Fruit fly (Drosophila melanogaster) whole organism, embryonic: ENCODE results near the gene CG13457.

Experiments used
- Adf1 ChIP-seq: fragments of 200-800 bp; sonication (Bioruptor generic); IDR thresholded peaks from 2 replicates; pipeline ENCODE4 v1.3.6; 2022; ENCODE audit warnings: missing biosample characterization, missing genetic modification characterization
- CG13296 ChIP-seq: fragments of 200-800 bp; sonication (Bioruptor generic); optimal IDR thresholded peaks from 3 replicates; lab custom pipeline; 2018; ENCODE audit warnings: missing biosample characterization, mild to moderate bottlenecking, missing genetic modification characterization
- CG14860 ChIP-seq: fragments of 200-800 bp; sonication (Bioruptor generic); IDR thresholded peaks from 3 replicates; pipeline ENCODE4 v1.3.6; 2022; ENCODE audit warnings: missing biosample characterization, missing genetic modification characterization; ENCODE audit not compliant: partially characterized antibody
- CG2199 ChIP-seq: fragments of 200-800 bp; sonication (Bioruptor generic); IDR thresholded peaks from 3 replicates; pipeline ENCODE4 v1.3.6; 2022; ENCODE audit warnings: missing biosample characterization, missing genetic modification characterization
- CG2889 ChIP-seq: fragments of 200-800 bp; sonication (Bioruptor generic); IDR thresholded peaks from 3 replicates; pipeline ENCODE4 v1.3.6; 2022; ENCODE audit warnings: missing biosample characterization, missing genetic modification characterization
- CG31365 ChIP-seq: fragments of 200-800 bp; sonication (Bioruptor generic); optimal IDR thresholded peaks from 2 replicates; lab custom pipeline; 2018; ENCODE audit warnings: missing biosample characterization, mild to moderate bottlenecking, missing genetic modification characterization
- CG32767 ChIP-seq: fragments of 200-800 bp; sonication (Bioruptor generic); IDR thresholded peaks from 2 replicates; pipeline ENCODE4 v1.3.6; 2022; ENCODE audit warnings: missing biosample characterization, missing genetic modification characterization
- CG34224 ChIP-seq: fragments of 200-800 bp; sonication (Bioruptor generic); IDR thresholded peaks from 3 replicates; pipeline ENCODE4 v1.3.6; 2022; ENCODE audit warnings: missing biosample characterization, missing genetic modification characterization; ENCODE audit not compliant: partially characterized antibody
- CG3726 ChIP-seq: fragments of 200-800 bp; sonication (Bioruptor generic); IDR thresholded peaks from 3 replicates; pipeline ENCODE4, ENCODE4 v1.3.6; 2022; ENCODE audit warnings: missing biosample characterization, missing genetic modification characterization
- CG4360 ChIP-seq: fragments of 200-800 bp; sonication (Bioruptor generic); IDR thresholded peaks from 2 replicates; pipeline ENCODE4 v1.3.6; 2022; ENCODE audit warnings: missing biosample characterization, missing genetic modification characterization
- CG43689 ChIP-seq: fragments of 200-800 bp; sonication (Bioruptor generic); IDR thresholded peaks from 2 replicates; pipeline ENCODE4 v1.3.6; 2022; ENCODE audit warnings: missing biosample characterization, missing genetic modification characterization
- CG6175 ChIP-seq: fragments of 200-800 bp; sonication (Bioruptor generic); IDR thresholded peaks from 3 replicates; pipeline ENCODE4 v1.3.6; 2022; ENCODE audit warnings: missing biosample characterization, missing genetic modification characterization
- CG6689 ChIP-seq: fragments of 200-800 bp; sonication (Bioruptor generic); IDR thresholded peaks from 2 replicates; pipeline ENCODE4 v1.3.6; 2022; ENCODE audit warnings: missing biosample characterization, missing genetic modification characterization
- CG6854 ChIP-seq: fragments of 200-800 bp; sonication (Bioruptor generic); optimal IDR thresholded peaks from 3 replicates; lab custom pipeline; 2017; ENCODE audit warnings: missing biosample characterization, mild to moderate bottlenecking, missing genetic modification characterization
- CG9609 ChIP-seq: fragments of 200-800 bp; sonication (Bioruptor generic); optimal IDR thresholded peaks from 3 replicates; lab custom pipeline; 2016; ENCODE audit warnings: missing biosample characterization, missing genetic modification characterization
- CG9727 ChIP-seq: fragments of 200-800 bp; sonication (Bioruptor generic); optimal IDR thresholded peaks from 3 replicates; lab custom pipeline; 2017; ENCODE audit warnings: missing biosample characterization, mild to moderate bottlenecking, missing genetic modification characterization
- Deaf1 ChIP-seq: fragments of 200-800 bp; optimal IDR thresholded peaks from 3 replicates; lab custom pipeline; 2019; ENCODE audit warnings: missing biosample characterization, mild to moderate bottlenecking, missing genetic modification characterization, moderate library complexity
- Dip2 ChIP-seq: fragments of 200-800 bp; sonication (Bioruptor generic); IDR thresholded peaks from 2 replicates; pipeline ENCODE4 v1.3.6; 2022; ENCODE audit warnings: missing biosample characterization, missing genetic modification characterization
- Doc3 ChIP-seq: fragments of 200-800 bp; sonication (Bioruptor generic); IDR thresholded peaks from 3 replicates; pipeline ENCODE4 v1.3.6; 2022; ENCODE audit warnings: missing biosample characterization, missing genetic modification characterization; ENCODE audit not compliant: partially characterized antibody
- Drgx ChIP-seq: fragments of 200-800 bp; sonication (Bioruptor generic); IDR thresholded peaks from 2 replicates; pipeline ENCODE4 v1.3.6; 2022; ENCODE audit warnings: missing biosample characterization, missing genetic modification characterization
- Med ChIP-seq: fragments of 200-800 bp; sonication (Bioruptor generic); peaks from one replicate; lab custom pipeline; 2016; ENCODE audit warnings: missing biosample characterization, missing genetic modification characterization, mild to moderate bottlenecking, inconsistent platforms, moderate library complexity
- NFAT ChIP-seq: fragments of 200-800 bp; sonication (Bioruptor generic); IDR thresholded peaks from 2 replicates; pipeline ENCODE4 v1.3.6; 2022; ENCODE audit warnings: missing biosample characterization, missing genetic modification characterization
- Opbp ChIP-seq: fragments of 200-800 bp; sonication (Bioruptor generic); IDR thresholded peaks from 3 replicates; pipeline ENCODE4 v1.3.6; 2022; ENCODE audit warnings: missing biosample characterization, missing genetic modification characterization; ENCODE audit not compliant: partially characterized antibody
- Tbp ChIP-seq: fragments of >200 bp; optimal IDR thresholded peaks from 2 replicates; lab custom pipeline; 2018; ENCODE audit warnings: missing biosample characterization, missing genetic modification characterization
- abd-A ChIP-seq: fragments of 200-800 bp; sonication (Bioruptor generic); optimal IDR thresholded peaks from 3 replicates; lab custom pipeline; 2019; ENCODE audit warnings: missing biosample characterization, mild to moderate bottlenecking, missing genetic modification characterization, moderate library complexity
- ato ChIP-seq: fragments of 200-800 bp; sonication (Bioruptor generic); IDR thresholded peaks from 2 replicates; pipeline ENCODE4 v1.3.6; 2022; ENCODE audit warnings: missing biosample characterization, missing genetic modification characterization; ENCODE audit not compliant: partially characterized antibody
- bbx ChIP-seq: fragments of 200-800 bp; sonication (Bioruptor generic); IDR thresholded peaks from 2 replicates; pipeline ENCODE4 v1.3.6; 2022; ENCODE audit warnings: missing biosample characterization, missing genetic modification characterization; ENCODE audit not compliant: partially characterized antibody
- bowl ChIP-seq: fragments of 200-800 bp; sonication (Bioruptor generic); IDR thresholded peaks from 2 replicates; pipeline ENCODE4 v1.3.6; 2022; ENCODE audit warnings: missing biosample characterization, missing genetic modification characterization
- cg ChIP-seq: fragments of 200-800 bp; sonication (Bioruptor generic); optimal IDR thresholded peaks from 3 replicates; lab custom pipeline; 2019; ENCODE audit warnings: missing biosample characterization, mild to moderate bottlenecking, missing genetic modification characterization, moderate library complexity
- chinmo ChIP-seq: fragments of 200-800 bp; sonication (Bioruptor generic); IDR thresholded peaks from 4 replicates; pipeline ENCODE4 v1.3.6; 2022; ENCODE audit warnings: missing biosample characterization, missing genetic modification characterization; ENCODE audit not compliant: partially characterized antibody
- crol ChIP-seq: fragments of 200-800 bp; sonication (Bioruptor generic); IDR thresholded peaks from 2 replicates; pipeline ENCODE4 v1.3.6; 2022; ENCODE audit warnings: missing biosample characterization, missing genetic modification characterization
- inv ChIP-seq: fragments of 200-800 bp; sonication (Bioruptor generic); IDR thresholded peaks from 2 replicates; pipeline ENCODE4 v1.3.6; 2022; ENCODE audit warnings: missing biosample characterization, missing genetic modification characterization; ENCODE audit not compliant: partially characterized antibody
- nom ChIP-seq: fragments of 200-800 bp; sonication (Bioruptor generic); optimal IDR thresholded peaks from 2 replicates; lab custom pipeline; 2017; ENCODE audit warnings: missing biosample characterization, missing genetic modification characterization, mild to moderate bottlenecking, moderate library complexity, missing genetic modification reagents
- onecut ChIP-seq: fragments of 200-800 bp; sonication (Bioruptor generic); IDR thresholded peaks from 2 replicates; pipeline ENCODE4 v1.3.6; 2022; ENCODE audit warnings: missing biosample characterization, missing genetic modification characterization
- sd ChIP-seq: fragments of 200-800 bp; sonication (Bioruptor generic); optimal IDR thresholded peaks from 3 replicates; lab custom pipeline; 2018; ENCODE audit warnings: missing biosample characterization, mild to moderate bottlenecking, missing genetic modification characterization, moderate library complexity
- ssp ChIP-seq: fragments of 200-800 bp; sonication (Bioruptor generic); IDR thresholded peaks from 2 replicates; pipeline ENCODE4 v1.3.6; 2022; ENCODE audit warnings: missing biosample characterization, missing genetic modification characterization
- tap ChIP-seq: fragments of 200-800 bp; optimal IDR thresholded peaks from 3 replicates; lab custom pipeline; 2019; ENCODE audit warnings: missing biosample characterization, mild to moderate bottlenecking, missing genetic modification characterization, moderate library complexity
- trh ChIP-seq: fragments of 200-800 bp; sonication (Bioruptor generic); optimal IDR thresholded peaks from 2 replicates; lab custom pipeline; 2016; ENCODE audit warnings: missing biosample characterization, missing genetic modification characterization
- unc-4 ChIP-seq: fragments of 200-800 bp; sonication (Bioruptor generic); IDR thresholded peaks from 2 replicates; pipeline ENCODE4 v1.3.6; 2022; ENCODE audit warnings: missing biosample characterization, missing genetic modification characterization; ENCODE audit not compliant: partially characterized antibody
- zfh1 ChIP-seq: fragments of 200-800 bp; sonication (Bioruptor generic); IDR thresholded peaks from 3 replicates; pipeline ENCODE4 v1.3.6; 2022; ENCODE audit warnings: missing biosample characterization, missing genetic modification characterization

The CG13457 gene

dm6 chr3L:15107158-15107775 is 23.9 kb downstream of the CG13457 start:
- TF ChIP-seq CG6689 (GFP tag; lab: Robert Waterston, UW) = no peak
- peak; percentile 84 for TF ChIP-seq CG4360 (GFP tag; lab: Robert Waterston, UW)
- TF ChIP-seq CG6175 = 0 out of 3 replicates have a peak, but pooled peaks have one; percentile 18
- peak; percentile 77 for TF ChIP-seq crol (GFP tag; lab: Robert Waterston, UW)
- TF ChIP-seq CG34224 = peak; percentile 12; the same call in 1 of the 3 replicates
- no peak for TF ChIP-seq ato (GFP tag; lab: Robert Waterston, UW)
- peak; percentile 62; the same call in 1 of the 4 replicates for TF ChIP-seq chinmo (GFP tag; lab: Robert Waterston, UW)
- peak; percentile 69 for TF ChIP-seq CG6854 (GFP tag; lab: Kevin White, UChicago)
- no peak for TF ChIP-seq zfh1 (GFP tag; lab: Robert Waterston, UW)
- 0 out of 3 replicates have a peak, but pooled peaks have one; percentile 25 for TF ChIP-seq Doc3 (GFP tag; lab: Robert Waterston, UW)
- 0 out of 3 replicates have a peak, but pooled peaks have one; percentile 29 for TF ChIP-seq CG2199 (GFP tag; lab: Robert Waterston, UW)
- peak; percentile 50 for TF ChIP-seq Med
- peak; percentile 54 for TF ChIP-seq cg
- peak; percentile 87 for TF ChIP-seq abd-A
- no peak for TF ChIP-seq CG31365 (tag; lab: Kevin White, UChicago)
- TF ChIP-seq CG9609 (GFP tag; lab: Kevin White, UChicago) = no peak
- TF ChIP-seq unc-4 (GFP tag; lab: Robert Waterston, UW) = 0 out of 2 replicates have a peak, but pooled peaks have one; percentile 28
- no peak for TF ChIP-seq CG32767 (GFP tag; lab: Robert Waterston, UW)
- TF ChIP-seq CG2889 (GFP tag; lab: Robert Waterston, UW) = peak; percentile 13; the same call in 1 of the 3 replicates
- 0 out of 2 replicates have a peak, but pooled peaks have one; percentile 16 for TF ChIP-seq inv (GFP tag; lab: Robert Waterston, UW)
- no peak for TF ChIP-seq trh (GFP tag; lab: Kevin White, UChicago)
- TF ChIP-seq CG9727 = no peak
- peak; percentile 62; the same call in 1 of the 2 replicates for TF ChIP-seq Adf1
- peak; percentile 46; the same call in 1 of the 2 replicates for TF ChIP-seq bbx (GFP tag; lab: Robert Waterston, UW)
- 0 out of 2 replicates have a peak, but pooled peaks have one; percentile 6 for TF ChIP-seq bowl
- peak; percentile 5 for TF ChIP-seq sd
- TF ChIP-seq, all 482 proteins: peak for 18

- TF ChIP-seq CG13296 = no peak
- TF ChIP-seq onecut (GFP tag; lab: Robert Waterston, UW) = peak; percentile 79
- TF ChIP-seq chinmo (GFP tag; lab: Robert Waterston, UW) = 0 out of 4 replicates have a peak, but pooled peaks have one; percentile 61
- peak; percentile 26 for TF ChIP-seq Deaf1 (tag; lab: Kevin White, UChicago)
- TF ChIP-seq bbx (GFP tag; lab: Robert Waterston, UW) = peak; percentile 11; the same call in 1 of the 2 replicates
- TF ChIP-seq Dip2 (GFP tag; lab: Robert Waterston, UW) = no peak
- no peak for TF ChIP-seq Tbp
- TF ChIP-seq NFAT (GFP tag; lab: Robert Waterston, UW) = no peak
- TF ChIP-seq Drgx (GFP tag; lab: Robert Waterston, UW) = peak; percentile 25; the same call in 1 of the 2 replicates
- TF ChIP-seq Opbp (GFP tag; lab: Robert Waterston, UW) = 0 out of 3 replicates have a peak, but pooled peaks have one; percentile 16
- TF ChIP-seq CG3726 = 0 out of 3 replicates have a peak, but pooled peaks have one; percentile 51
- peak; percentile 47 for TF ChIP-seq nom (GFP tag; lab: Kevin White, UChicago)
- TF ChIP-seq tap (tag; lab: Kevin White, UChicago) = no peak
- no peak for TF ChIP-seq abd-A
- TF ChIP-seq CG6854 (GFP tag; lab: Kevin White, UChicago) = peak; percentile 59
- peak; percentile 93 for TF ChIP-seq crol (GFP tag; lab: Robert Waterston, UW)
- peak; percentile 2 for TF ChIP-seq cg
- no peak for TF ChIP-seq ssp
- no peak for TF ChIP-seq CG14860
- TF ChIP-seq CG43689 (GFP tag; lab: Robert Waterston, UW) = 0 out of 2 replicates have a peak, but pooled peaks have one; percentile 15
- peak; percentile 48 for TF ChIP-seq Adf1
Observed at dm6 chr3L:15105566-15106207, 25.5 kb downstream of the CG13457 start, which contains the start of gene CG45071. CG45071 (plus strand) TSS chr3L:15105882.
